Fruit fly (Drosophila melanogaster): ENCODE results near the gene MED28.

DNA sequence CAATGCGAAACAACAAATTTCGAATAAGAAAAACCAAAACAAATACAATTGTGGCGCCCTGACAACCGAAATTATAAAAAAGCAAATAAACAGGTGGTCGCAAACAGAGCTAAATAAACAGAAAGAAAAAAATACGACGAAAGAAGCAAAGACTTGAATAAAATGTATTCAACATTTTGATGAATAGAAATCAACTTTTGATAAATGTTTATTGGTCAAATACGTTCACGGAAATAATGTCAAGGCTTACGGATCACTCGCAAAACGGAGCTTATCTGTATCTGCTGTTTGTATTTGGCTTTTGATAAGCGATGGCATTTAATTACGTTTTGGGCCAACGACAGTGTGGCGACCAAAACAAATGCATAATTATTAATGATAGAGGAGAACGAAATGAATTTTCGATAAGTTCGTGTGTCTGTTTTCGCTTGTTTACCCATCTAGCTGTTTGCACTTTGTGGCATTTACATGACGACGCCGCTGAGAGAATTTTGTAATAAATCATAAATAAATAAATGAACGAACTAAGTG lies 23.6 kb upstream of the MED28 start:
- TF ChIP-seq CG33017 (tag; optimal IDR thresholded peaks at IDR 0.05) (no peak), toe (GFP tag; optimal IDR thresholded peaks at IDR 0.05) (no peak), tj (GFP tag; optimal IDR thresholded peaks at IDR 0.05) (no peak), CG11617 (GFP tag; optimal IDR thresholded peaks at IDR 0.05) (peak; percentile 29), cic (GFP tag; optimal IDR thresholded peaks at IDR 0.05) (peak; percentile 24), Clk (GFP tag; optimal IDR thresholded peaks at IDR 0.05) (peak; percentile 6), CG7101 (tag; optimal IDR thresholded peaks at IDR 0.05) (peak; percentile 19), bab1 (GFP tag; optimal IDR thresholded peaks at IDR 0.05) (no peak), cnc (optimal IDR thresholded peaks at IDR 0.05) (no peak)
